Worm (Caenorhabditis elegans) whole organism, L3 larva: ENCODE data around the gene sel-1.

Experiments used
- elt-3 ChIP-seq, 3 experiments: fragments of 150-350 bp in 1 of 3; sonication (generic microtip) in 2 of 3; optimal IDR thresholded peaks; 2 replicates in 2 of 3; 4 replicates in 1 of 3; lab custom pipeline; 2014 to 2017; ENCODE audit warnings: missing biosample characterization in 3 of 3, missing genetic modification characterization in 3 of 3
- mdl-1 ChIP-seq: fragments of 150-350 bp; optimal IDR thresholded peaks from 2 replicates; lab custom pipeline; 2014; ENCODE audit warnings: missing biosample characterization, missing genetic modification characterization
- nhr-12 ChIP-seq: fragments of 150-350 bp; optimal IDR thresholded peaks from 2 replicates; lab custom pipeline; 2014; ENCODE audit warnings: missing biosample characterization, missing genetic modification characterization
- nhr-28 ChIP-seq: fragments of 150-350 bp; optimal IDR thresholded peaks from 2 replicates; lab custom pipeline; 2014; ENCODE audit warnings: missing biosample characterization, missing genetic modification characterization
- nhr-67 ChIP-seq: fragments of 150-350 bp; optimal IDR thresholded peaks from 2 replicates; lab custom pipeline; 2014; ENCODE audit warnings: missing biosample characterization, missing genetic modification characterization

- no peak for TF ChIP-seq nhr-12 (tag; lab: Kevin White, UChicago)
- TF ChIP-seq mdl-1 = no peak
- TF ChIP-seq nhr-67 = no peak
- no peak for TF ChIP-seq nhr-28 (tag; lab: Kevin White, UChicago)
- TF ChIP-seq elt-3 (tag; optimal IDR thresholded peaks at IDR 0.05; lab: Kevin White, UChicago) = no peak
Measured at ce11 chrV:12567850-12568249, 7.3 kb downstream of the sel-1 start, which contains the start of gene E02A10.4.
